Fruit fly (Drosophila melanogaster) whole organism, embryonic: ENCODE measurements around the gene CG31431.

Source experiments
- Ada2b ChIP-seq: fragments of 200-800 bp; sonication (Bioruptor generic); IDR thresholded peaks from 2 replicates; pipeline ENCODE4 v1.3.6; 2022; ENCODE audit warnings: missing biosample characterization, missing genetic modification characterization
- Bdp1 ChIP-seq: fragments of 200-800 bp; sonication (Bioruptor generic); optimal IDR thresholded peaks from 3 replicates; lab custom pipeline; 2016; ENCODE audit warnings: missing biosample characterization, missing genetic modification characterization
- CG10209 ChIP-seq: fragments of 200-800 bp; sonication (Bioruptor generic); optimal IDR thresholded peaks from 3 replicates; lab custom pipeline; 2017; ENCODE audit warnings: missing biosample characterization, mild to moderate bottlenecking, missing genetic modification characterization, missing genetic modification reagents
- CG10267 ChIP-seq: fragments of 200-800 bp; sonication (Bioruptor generic); optimal IDR thresholded peaks from 2 replicates; lab custom pipeline; 2018; ENCODE audit warnings: missing biosample characterization, mild to moderate bottlenecking, missing genetic modification characterization, moderate library complexity
- CG10366 ChIP-seq: fragments of 200-800 bp; sonication (Bioruptor generic); IDR thresholded peaks from 2 replicates; pipeline ENCODE4 v1.3.6; 2022; ENCODE audit warnings: missing biosample characterization, missing genetic modification characterization
- CG10979 ChIP-seq: fragments of 200-800 bp; sonication (Bioruptor generic); optimal IDR thresholded peaks from 2 replicates; lab custom pipeline; 2018; ENCODE audit warnings: missing biosample characterization, mild to moderate bottlenecking, missing genetic modification characterization, moderate library complexity
- CG11093 ChIP-seq: fragments of 200-800 bp; sonication (Bioruptor generic); IDR thresholded peaks from 3 replicates; pipeline ENCODE4 v1.3.6; 2022; ENCODE audit warnings: missing biosample characterization, missing genetic modification characterization
- CG11560 ChIP-seq: fragments of 200-800 bp; sonication (Bioruptor generic); IDR thresholded peaks from 3 replicates; pipeline ENCODE4 v1.3.6; 2022; ENCODE audit warnings: missing biosample characterization, missing genetic modification characterization
- CG11723 ChIP-seq: fragments of 200-800 bp; sonication (Bioruptor generic); optimal IDR thresholded peaks from 2 replicates; lab custom pipeline; 2017; ENCODE audit warnings: missing biosample characterization, mild to moderate bottlenecking, missing genetic modification characterization
- CG12155 ChIP-seq: fragments of 200-800 bp; sonication (Bioruptor generic); optimal IDR thresholded peaks from 3 replicates; lab custom pipeline; 2016; ENCODE audit warnings: missing biosample characterization, missing genetic modification characterization
- CG12942 ChIP-seq: fragments of 200-800 bp; sonication (Bioruptor generic); optimal IDR thresholded peaks from 3 replicates; lab custom pipeline; 2016; ENCODE audit warnings: missing biosample characterization, missing genetic modification characterization
- CG18476 ChIP-seq: fragments of 200-800 bp; sonication (Bioruptor generic); optimal IDR thresholded peaks from 2 replicates; lab custom pipeline; 2016; ENCODE audit warnings: missing biosample characterization, mild to moderate bottlenecking, missing genetic modification characterization
- CG34224 ChIP-seq: fragments of 200-800 bp; sonication (Bioruptor generic); IDR thresholded peaks from 3 replicates; pipeline ENCODE4 v1.3.6; 2022; ENCODE audit warnings: missing biosample characterization, missing genetic modification characterization; ENCODE audit not compliant: partially characterized antibody
- CG5245 ChIP-seq: fragments of 200-800 bp; sonication (Bioruptor generic); optimal IDR thresholded peaks from 3 replicates; lab custom pipeline; 2016; ENCODE audit warnings: missing biosample characterization, missing genetic modification characterization
- CG7786 ChIP-seq: fragments of 200-800 bp; sonication (Bioruptor generic); optimal IDR thresholded peaks from 2 replicates; lab custom pipeline; 2016; ENCODE audit warnings: missing biosample characterization, missing genetic modification characterization
- CG8281 ChIP-seq: fragments of 200-800 bp; sonication (Bioruptor generic); optimal IDR thresholded peaks from 2 replicates; lab custom pipeline; 2018; ENCODE audit warnings: missing biosample characterization, mild to moderate bottlenecking, missing genetic modification characterization, moderate library complexity
- CG8944 ChIP-seq: fragments of 200-800 bp; sonication (Bioruptor generic); optimal IDR thresholded peaks from 3 replicates; lab custom pipeline; 2016; ENCODE audit warnings: missing biosample characterization, missing genetic modification characterization
- CG9932 ChIP-seq: fragments of 200-800 bp; sonication (Bioruptor generic); IDR thresholded peaks from 2 replicates; pipeline ENCODE4 v1.3.6; 2022; ENCODE audit warnings: missing biosample characterization, missing genetic modification characterization
- CrebB ChIP-seq: fragments of 200-800 bp; sonication (Bioruptor generic); optimal IDR thresholded peaks from 3 replicates; lab custom pipeline; 2018; ENCODE audit warnings: missing biosample characterization, mild to moderate bottlenecking, missing genetic modification characterization
- Dip2 ChIP-seq: fragments of 200-800 bp; sonication (Bioruptor generic); IDR thresholded peaks from 2 replicates; pipeline ENCODE4 v1.3.6; 2022; ENCODE audit warnings: missing biosample characterization, missing genetic modification characterization
- E2f1 ChIP-seq: fragments of 200-800 bp; sonication (Bioruptor generic); IDR thresholded peaks from 2 replicates; pipeline ENCODE4 v1.3.6; 2022; ENCODE audit warnings: missing biosample characterization, missing genetic modification characterization
- ERR ChIP-seq: fragments of 200-800 bp; sonication (Bioruptor generic); optimal IDR thresholded peaks from 2 replicates; lab custom pipeline; 2016; ENCODE audit warnings: missing biosample characterization, missing genetic modification characterization
- Eip74EF ChIP-seq, 2 experiments: fragments of 200-800 bp in 1 of 2; fragments of >200 bp in 1 of 2; sonication (Bioruptor generic) in 1 of 2; optimal IDR thresholded peaks; 2 replicates each; lab custom pipeline; 2017 to 2019; ENCODE audit warnings: missing biosample characterization in 2 of 2, missing genetic modification characterization in 2 of 2, mild to moderate bottlenecking in 1 of 2, moderate library complexity in 1 of 2
- Hmx ChIP-seq: fragments of 200-800 bp; sonication (Bioruptor generic); optimal IDR thresholded peaks from 2 replicates; lab custom pipeline; 2016; ENCODE audit warnings: missing biosample characterization, missing genetic modification characterization
- Kr ChIP-seq: fragments of 200-800 bp; sonication (Bioruptor generic); optimal IDR thresholded peaks from 2 replicates; lab custom pipeline; 2017; ENCODE audit warnings: missing biosample characterization, mild to moderate bottlenecking, missing genetic modification characterization
- Rfx ChIP-seq: fragments of 200-800 bp; sonication (Bioruptor generic); IDR thresholded peaks from 2 replicates; pipeline ENCODE4 v1.3.6; 2022; ENCODE audit warnings: missing biosample characterization, missing genetic modification characterization
- Spps ChIP-seq: fragments of 200-800 bp; sonication (Bioruptor generic); optimal IDR thresholded peaks from 2 replicates; lab custom pipeline; 2018; ENCODE audit warnings: missing biosample characterization, mild to moderate bottlenecking, missing genetic modification characterization
- Sry-δ ChIP-seq: fragments of 200-800 bp; sonication (Bioruptor generic); optimal IDR thresholded peaks from 2 replicates; lab custom pipeline; 2016; ENCODE audit warnings: missing biosample characterization, missing genetic modification characterization
- cg ChIP-seq: fragments of 200-800 bp; sonication (Bioruptor generic); optimal IDR thresholded peaks from 3 replicates; lab custom pipeline; 2019; ENCODE audit warnings: missing biosample characterization, mild to moderate bottlenecking, missing genetic modification characterization, moderate library complexity
- chif ChIP-seq, 2 experiments: fragments of 200-800 bp; sonication (Bioruptor generic); optimal IDR thresholded peaks; 3 replicates each; lab custom pipeline; 2016; ENCODE audit warnings: missing biosample characterization in 2 of 2, missing genetic modification characterization in 2 of 2
- croc ChIP-seq: fragments of 200-800 bp; sonication (Bioruptor generic); conservative IDR thresholded peaks from 3 replicates; pipeline ENCODE4 v1.3.6; 2022; ENCODE audit warnings: missing biosample characterization, missing genetic modification characterization
- dmrt99B ChIP-seq: fragments of 200-800 bp; sonication (Bioruptor generic); optimal IDR thresholded peaks from 2 replicates; lab custom pipeline; 2018; ENCODE audit warnings: missing biosample characterization, mild to moderate bottlenecking, missing genetic modification characterization, moderate library complexity
- ems ChIP-seq: fragments of 200-800 bp; sonication (Bioruptor generic); optimal IDR thresholded peaks from 3 replicates; lab custom pipeline; 2016; ENCODE audit warnings: missing biosample characterization, missing genetic modification characterization
- gfzf ChIP-seq: fragments of 200-800 bp; sonication (Bioruptor generic); optimal IDR thresholded peaks from 2 replicates; lab custom pipeline; 2016; ENCODE audit warnings: missing biosample characterization, mild to moderate bottlenecking, missing genetic modification characterization, moderate library complexity
- hb ChIP-seq: fragments of 200-800 bp; sonication (Bioruptor generic); IDR thresholded peaks from 3 replicates; pipeline ENCODE4 v1.3.6; 2022; ENCODE audit warnings: missing biosample characterization, missing genetic modification characterization; ENCODE audit not compliant: partially characterized antibody
- her ChIP-seq: fragments of 200-800 bp; sonication (Bioruptor generic); optimal IDR thresholded peaks from 2 replicates; lab custom pipeline; 2016; ENCODE audit warnings: missing biosample characterization, missing genetic modification characterization
- jigr1 ChIP-seq: fragments of 200-800 bp; sonication (Bioruptor generic); IDR thresholded peaks from 3 replicates; pipeline ENCODE4 v1.3.6; 2022; ENCODE audit warnings: missing biosample characterization, missing genetic modification characterization
- jumu ChIP-seq: fragments of 200-800 bp; sonication (Bioruptor generic); optimal IDR thresholded peaks from 3 replicates; lab custom pipeline; 2016; ENCODE audit warnings: missing biosample characterization, missing genetic modification characterization
- lab ChIP-seq: fragments of 200-800 bp; sonication (Bioruptor generic); optimal IDR thresholded peaks from 3 replicates; lab custom pipeline; 2017; ENCODE audit warnings: missing biosample characterization, missing genetic modification characterization, mild to moderate bottlenecking, moderate library complexity, missing genetic modification reagents
- psq ChIP-seq: fragments of 200-800 bp; sonication (Bioruptor generic); optimal IDR thresholded peaks from 2 replicates; lab custom pipeline; 2017; ENCODE audit warnings: missing biosample characterization, missing genetic modification characterization
- sens-2 ChIP-seq: fragments of 200-800 bp; sonication (Bioruptor generic); IDR thresholded peaks from 2 replicates; pipeline ENCODE4 v1.3.6; 2022; ENCODE audit warnings: missing biosample characterization, missing genetic modification characterization
- tin ChIP-seq: fragments of 200-800 bp; sonication (Bioruptor generic); optimal IDR thresholded peaks from 3 replicates; lab custom pipeline; 2016; ENCODE audit warnings: missing biosample characterization, missing genetic modification characterization
- trem ChIP-seq: fragments of 200-800 bp; optimal IDR thresholded peaks from 3 replicates; lab custom pipeline; 2019; ENCODE audit warnings: missing biosample characterization, mild to moderate bottlenecking, missing genetic modification characterization, moderate library complexity
- trh ChIP-seq: fragments of 200-800 bp; sonication (Bioruptor generic); optimal IDR thresholded peaks from 2 replicates; lab custom pipeline; 2016; ENCODE audit warnings: missing biosample characterization, missing genetic modification characterization
- zen2 ChIP-seq: fragments of 200-800 bp; sonication (Bioruptor generic); IDR thresholded peaks from 3 replicates; pipeline ENCODE4 v1.3.6; 2022; ENCODE audit warnings: missing biosample characterization, missing genetic modification characterization; ENCODE audit not compliant: partially characterized antibody

Gene CG31431

dm6 chr3R:21851592-21852578 is 18.6 kb upstream of the CG31431 start (continued):
- no peak for TF ChIP-seq Ada2b (GFP tag; lab: Robert Waterston, UW)
- TF ChIP-seq hb (GFP tag; lab: Robert Waterston, UW), result no peak
- TF ChIP-seq E2f1 (GFP tag; lab: Robert Waterston, UW), result no peak
- no peak for TF ChIP-seq Bdp1 (GFP tag; lab: Kevin White, UChicago)
- no peak for TF ChIP-seq croc (GFP tag; lab: Robert Waterston, UW)

dm6 chr3R:21852579-21853233 is 17.8 kb upstream of the CG31431 start:
- TF ChIP-seq ems (no peak), Dip2 (GFP tag; lab: Robert Waterston, UW) (no peak), hb (GFP tag; lab: Robert Waterston, UW) (no peak), lab (peak; percentile 52), Kr (GFP tag; lab: Kevin White, UChicago) (no peak), chif (GFP tag; optimal IDR thresholded peaks at IDR 0.05; lab: Kevin White, UChicago) (no peak), jigr1 (GFP tag; lab: Robert Waterston, UW) (no peak), E2f1 (GFP tag; lab: Robert Waterston, UW) (no peak), CrebB (tag; lab: Kevin White, UChicago) (no peak), ERR (GFP tag; lab: Kevin White, UChicago) (no peak), Sry-δ (GFP tag; lab: Kevin White, UChicago) (no peak), CG11093 (GFP tag; lab: Robert Waterston, UW) (no peak), dmrt99B (tag; lab: Kevin White, UChicago) (peak; percentile 29), CG7786 (GFP tag; lab: Kevin White, UChicago) (no peak), CG34224 (GFP tag; lab: Robert Waterston, UW) (no peak), trh (GFP tag; lab: Kevin White, UChicago) (no peak), zen2 (GFP tag; lab: Robert Waterston, UW) (no peak), CG10979 (tag; lab: Kevin White, UChicago) (peak; percentile 23), CG10267 (tag; lab: Kevin White, UChicago) (peak; percentile 6), her (no peak), jumu (GFP tag; lab: Kevin White, UChicago) (no peak), CG18476 (GFP tag; lab: Kevin White, UChicago) (peak; percentile 6), CG8944 (GFP tag; lab: Kevin White, UChicago) (no peak), CG11560 (no peak), CG10209 (no peak), Spps (tag; lab: Kevin White, UChicago) (no peak), CG8281 (tag; lab: Kevin White, UChicago) (no peak), CG10366 (GFP tag; lab: Robert Waterston, UW) (no peak), gfzf (GFP tag; lab: Kevin White, UChicago) (no peak), Hmx (GFP tag; lab: Kevin White, UChicago) (no peak), CG5245 (GFP tag; lab: Kevin White, UChicago) (no peak), sens-2 (GFP tag; lab: Robert Waterston, UW) (no peak), CG11723 (GFP tag; lab: Kevin White, UChicago) (no peak), tin (GFP tag; lab: Kevin White, UChicago) (no peak), Rfx (GFP tag; lab: Robert Waterston, UW) (peak; percentile 49), trem (no peak), CG12155 (peak; percentile 10), psq (GFP tag; lab: Kevin White, UChicago) (peak; percentile 79), CG9932 (GFP tag; lab: Robert Waterston, UW) (peak; percentile 32; the same call in 1 of the 2 replicates), Eip74EF (GFP tag; optimal IDR thresholded peaks at IDR 0.05; lab: Kevin White, UChicago) (peak in 1 of 2 experiments; percentile 9), CG12942 (GFP tag; lab: Kevin White, UChicago) (no peak), cg (GFP tag; lab: Kevin White, UChicago) (no peak)
